Fruit fly (Drosophila melanogaster) whole organism, embryonic: ENCODE results near the gene Trs20.

Experiments
- ATbp ChIP-seq: fragments of 200-800 bp; sonication (Bioruptor generic); optimal IDR thresholded peaks from 2 replicates; lab custom pipeline; 2017; ENCODE audit warnings: missing biosample characterization, mild to moderate bottlenecking, missing genetic modification characterization, missing genetic modification reagents
- BEAF-32 ChIP-seq: fragments of 200-800 bp; sonication (Bioruptor generic); optimal IDR thresholded peaks from 3 replicates; lab custom pipeline; 2017; ENCODE audit warnings: missing biosample characterization, missing genetic modification characterization, mild to moderate bottlenecking, moderate library complexity, missing genetic modification reagents
- CG12104 ChIP-seq: fragments of 200-800 bp; sonication (Bioruptor generic); optimal IDR thresholded peaks from 3 replicates; lab custom pipeline; 2016; ENCODE audit warnings: missing biosample characterization, missing genetic modification characterization
- CG13424 ChIP-seq: fragments of 200-800 bp; sonication (Bioruptor generic); optimal IDR thresholded peaks from 2 replicates; lab custom pipeline; 2019; ENCODE audit warnings: missing biosample characterization, mild to moderate bottlenecking, missing genetic modification characterization, moderate library complexity
- CG13894 ChIP-seq: fragments of 200-800 bp; sonication (Bioruptor generic); optimal IDR thresholded peaks from 3 replicates; lab custom pipeline; 2018; ENCODE audit warnings: missing biosample characterization, mild to moderate bottlenecking, missing genetic modification characterization, moderate library complexity
- CG14667 ChIP-seq: fragments of 200-800 bp; sonication (Bioruptor generic); IDR thresholded peaks from 2 replicates; pipeline ENCODE4 v1.3.6; 2022; ENCODE audit warnings: missing biosample characterization, missing genetic modification characterization
- CG16813 ChIP-seq: fragments of 200-800 bp; sonication (Bioruptor generic); IDR thresholded peaks from 3 replicates; pipeline ENCODE4 v1.3.6; 2022; ENCODE audit warnings: missing biosample characterization, missing genetic modification characterization; ENCODE audit not compliant: partially characterized antibody
- CG18764 ChIP-seq: fragments of 200-800 bp; sonication (Bioruptor generic); optimal IDR thresholded peaks from 3 replicates; lab custom pipeline; 2016; ENCODE audit warnings: missing biosample characterization, missing genetic modification characterization
- CG30403 ChIP-seq: fragments of 200-800 bp; sonication (Bioruptor generic); optimal IDR thresholded peaks from 3 replicates; lab custom pipeline; 2016; ENCODE audit warnings: missing biosample characterization, missing genetic modification characterization
- CG3065 ChIP-seq: fragments of 200-800 bp; sonication (Bioruptor generic); optimal IDR thresholded peaks from 2 replicates; lab custom pipeline; 2016; ENCODE audit warnings: missing biosample characterization, missing genetic modification characterization
- CG32772 ChIP-seq: fragments of 200-800 bp; sonication (Bioruptor generic); IDR thresholded peaks from 2 replicates; pipeline ENCODE4 v1.3.6; 2022; ENCODE audit warnings: missing biosample characterization, missing genetic modification characterization
- CG4360 ChIP-seq: fragments of 200-800 bp; sonication (Bioruptor generic); IDR thresholded peaks from 2 replicates; pipeline ENCODE4 v1.3.6; 2022; ENCODE audit warnings: missing biosample characterization, missing genetic modification characterization
- CG4424 ChIP-seq: fragments of 200-800 bp; sonication (Bioruptor generic); optimal IDR thresholded peaks from 3 replicates; lab custom pipeline; 2016; ENCODE audit warnings: missing biosample characterization, missing genetic modification characterization
- CG4617 ChIP-seq: fragments of 200-800 bp; sonication (Bioruptor generic); optimal IDR thresholded peaks from 3 replicates; lab custom pipeline; 2016; ENCODE audit warnings: missing biosample characterization, missing genetic modification characterization, borderline replicate concordance
- CG5245 ChIP-seq: fragments of 200-800 bp; sonication (Bioruptor generic); optimal IDR thresholded peaks from 3 replicates; lab custom pipeline; 2016; ENCODE audit warnings: missing biosample characterization, missing genetic modification characterization
- CG7372 ChIP-seq: fragments of 200-800 bp; sonication (Bioruptor generic); IDR thresholded peaks from 2 replicates; pipeline ENCODE4 v1.3.6; 2022; ENCODE audit warnings: missing biosample characterization, missing genetic modification characterization
- CG8388 ChIP-seq: fragments of 200-800 bp; sonication (Bioruptor generic); optimal IDR thresholded peaks from 2 replicates; lab custom pipeline; 2019; ENCODE audit warnings: missing biosample characterization, mild to moderate bottlenecking, missing genetic modification characterization, moderate library complexity
- CG8765 ChIP-seq: fragments of 200-800 bp; sonication (Bioruptor generic); IDR thresholded peaks from 2 replicates; pipeline ENCODE4 v1.3.6; 2022; ENCODE audit warnings: missing biosample characterization, missing genetic modification characterization
- CG8944 ChIP-seq: fragments of 200-800 bp; sonication (Bioruptor generic); optimal IDR thresholded peaks from 3 replicates; lab custom pipeline; 2016; ENCODE audit warnings: missing biosample characterization, missing genetic modification characterization
- CG9876 ChIP-seq: fragments of 200-800 bp; sonication (Bioruptor generic); optimal IDR thresholded peaks from 2 replicates; lab custom pipeline; 2016; ENCODE audit warnings: missing biosample characterization, missing genetic modification characterization
- Dip2 ChIP-seq: fragments of 200-800 bp; sonication (Bioruptor generic); IDR thresholded peaks from 2 replicates; pipeline ENCODE4 v1.3.6; 2022; ENCODE audit warnings: missing biosample characterization, missing genetic modification characterization
- Doc2 ChIP-seq: fragments of 200-800 bp; sonication (Bioruptor generic); IDR thresholded peaks from 2 replicates; pipeline ENCODE4 v1.3.6; 2022; ENCODE audit warnings: missing biosample characterization, missing genetic modification characterization
- Doc3 ChIP-seq: fragments of 200-800 bp; sonication (Bioruptor generic); IDR thresholded peaks from 3 replicates; pipeline ENCODE4 v1.3.6; 2022; ENCODE audit warnings: missing biosample characterization, missing genetic modification characterization; ENCODE audit not compliant: partially characterized antibody
- E2f2 ChIP-seq: fragments of 200-800 bp; sonication (Bioruptor generic); IDR thresholded peaks from 2 replicates; pipeline ENCODE4 v1.3.6; 2022; ENCODE audit warnings: missing biosample characterization, missing genetic modification characterization
- Elba2 ChIP-seq: fragments of 200-800 bp; sonication (Bioruptor generic); optimal IDR thresholded peaks from 3 replicates; lab custom pipeline; 2016; ENCODE audit warnings: missing biosample characterization, missing genetic modification characterization
- HLH54F ChIP-seq: fragments of 200-800 bp; sonication (Bioruptor generic); optimal IDR thresholded peaks from 3 replicates; lab custom pipeline; 2016; ENCODE audit warnings: missing biosample characterization, missing genetic modification characterization
- Hr51 ChIP-seq, 2 experiments: fragments of 200-800 bp; sonication (Bioruptor generic); optimal IDR thresholded peaks; 2 replicates in 1 of 2; 3 replicates in 1 of 2; lab custom pipeline; 2016 to 2018; ENCODE audit warnings: missing biosample characterization in 2 of 2, missing genetic modification characterization in 2 of 2, mild to moderate bottlenecking in 1 of 2, moderate library complexity in 1 of 2
- NC2α ChIP-seq: fragments of 200-800 bp; sonication (Bioruptor generic); optimal IDR thresholded peaks from 2 replicates; lab custom pipeline; 2016; ENCODE audit warnings: missing biosample characterization, missing genetic modification characterization
- Nf-YA ChIP-seq: fragments of 200-800 bp; sonication (Bioruptor generic); IDR thresholded peaks from 2 replicates; pipeline ENCODE4 v1.3.6; 2022; ENCODE audit warnings: missing biosample characterization, missing genetic modification characterization
- Poxn ChIP-seq: fragments of 200-800 bp; sonication (Bioruptor generic); IDR thresholded peaks from 2 replicates; pipeline ENCODE4 v1.3.6; 2022; ENCODE audit warnings: missing biosample characterization, missing genetic modification characterization
- Sox102F ChIP-seq: fragments of 200-800 bp; sonication (Bioruptor generic); optimal IDR thresholded peaks from 2 replicates; lab custom pipeline; 2018; ENCODE audit warnings: missing biosample characterization, mild to moderate bottlenecking, missing genetic modification characterization, moderate library complexity
- ash1 ChIP-seq: fragments of 200-800 bp; sonication (Bioruptor generic); optimal IDR thresholded peaks from 2 replicates; lab custom pipeline; 2018; ENCODE audit warnings: missing biosample characterization, mild to moderate bottlenecking, missing genetic modification characterization
- caup ChIP-seq: fragments of 200-800 bp; sonication (Bioruptor generic); optimal IDR thresholded peaks from 3 replicates; lab custom pipeline; 2017; ENCODE audit warnings: missing biosample characterization, mild to moderate bottlenecking, missing genetic modification characterization, moderate library complexity; ENCODE audit not compliant: severe bottlenecking
- corto ChIP-seq: fragments of 200-800 bp; sonication (Bioruptor generic); optimal IDR thresholded peaks from 2 replicates; lab custom pipeline; 2016; ENCODE audit warnings: missing biosample characterization, mild to moderate bottlenecking, missing genetic modification characterization, moderate library complexity
- dm ChIP-seq: fragments of 200-800 bp; sonication (Bioruptor generic); optimal IDR thresholded peaks from 3 replicates; lab custom pipeline; 2016; ENCODE audit warnings: missing biosample characterization, missing genetic modification characterization
- eve ChIP-seq, 2 experiments: fragments of >200 bp; optimal IDR thresholded peaks; 2 replicates each; lab custom pipeline; 2017; ENCODE audit warnings: missing biosample characterization in 2 of 2, missing genetic modification characterization in 2 of 2
- h ChIP-seq: fragments of >200 bp; optimal IDR thresholded peaks from 2 replicates; lab custom pipeline; 2017
- her ChIP-seq: fragments of 200-800 bp; sonication (Bioruptor generic); optimal IDR thresholded peaks from 2 replicates; lab custom pipeline; 2016; ENCODE audit warnings: missing biosample characterization, missing genetic modification characterization
- hkb ChIP-seq, 2 experiments: fragments of 200-800 bp in 1 of 2; fragments of >200 bp in 1 of 2; sonication (Bioruptor generic) in 1 of 2; IDR thresholded peaks in 1 of 2; optimal IDR thresholded peaks in 1 of 2; 2 replicates each; pipeline versions ENCODE4 v1.3.6 to Lab custom; 2017 to 2022; ENCODE audit warnings: missing biosample characterization in 1 of 2, missing genetic modification characterization in 1 of 2
- knrl ChIP-seq: fragments of 200-800 bp; sonication (Bioruptor generic); IDR thresholded peaks from 3 replicates; pipeline ENCODE4 v1.3.6; 2022; ENCODE audit warnings: missing biosample characterization, missing genetic modification characterization; ENCODE audit not compliant: partially characterized antibody
- lilli ChIP-seq: fragments of 200-800 bp; sonication (Bioruptor generic); optimal IDR thresholded peaks from 3 replicates; lab custom pipeline; 2016; ENCODE audit warnings: missing biosample characterization, missing genetic modification characterization
- pnt ChIP-seq: fragments of 200-800 bp; sonication (Bioruptor generic); optimal IDR thresholded peaks from 3 replicates; lab custom pipeline; 2016; ENCODE audit warnings: missing biosample characterization, missing genetic modification characterization
- pzg ChIP-seq: fragments of 200-800 bp; sonication (Bioruptor generic); optimal IDR thresholded peaks from 3 replicates; lab custom pipeline; 2018; ENCODE audit warnings: missing biosample characterization, mild to moderate bottlenecking, missing genetic modification characterization, moderate library complexity
- run ChIP-seq: fragments of 200-800 bp; sonication (Bioruptor generic); optimal IDR thresholded peaks from 3 replicates; lab custom pipeline; 2018; ENCODE audit warnings: missing biosample characterization, mild to moderate bottlenecking, missing genetic modification characterization
- schlank ChIP-seq: fragments of 200-800 bp; sonication (Bioruptor generic); optimal IDR thresholded peaks from 2 replicates; lab custom pipeline; 2018; ENCODE audit warnings: missing biosample characterization, mild to moderate bottlenecking, missing genetic modification characterization
- sd ChIP-seq: fragments of 200-800 bp; sonication (Bioruptor generic); optimal IDR thresholded peaks from 3 replicates; lab custom pipeline; 2018; ENCODE audit warnings: missing biosample characterization, mild to moderate bottlenecking, missing genetic modification characterization, moderate library complexity
- sug ChIP-seq: fragments of 200-800 bp; optimal IDR thresholded peaks from 2 replicates; lab custom pipeline; 2019; ENCODE audit warnings: missing biosample characterization, mild to moderate bottlenecking, missing genetic modification characterization, moderate library complexity
- trem ChIP-seq: fragments of 200-800 bp; optimal IDR thresholded peaks from 3 replicates; lab custom pipeline; 2019; ENCODE audit warnings: missing biosample characterization, mild to moderate bottlenecking, missing genetic modification characterization, moderate library complexity
- vfl ChIP-seq: fragments of 200-800 bp; sonication (Bioruptor generic); optimal IDR thresholded peaks from 2 replicates; lab custom pipeline; 2016; ENCODE audit warnings: missing biosample characterization, missing genetic modification characterization

The Trs20 gene

dm6 chr3L:16131264-16132066 lies at the start of gene Trs20, which contains the start of gene elg1 (continued):
- TF ChIP-seq CG13424, result peak; percentile 73
- TF ChIP-seq h (lab: Kevin White, UChicago), result no peak
- no peak for TF ChIP-seq run (tag; lab: Kevin White, UChicago)
- TF ChIP-seq Dip2 (GFP tag; lab: Robert Waterston, UW), result no peak
- no peak for TF ChIP-seq CG8944 (GFP tag; lab: Kevin White, UChicago)
- TF ChIP-seq CG7372, result no peak
- TF ChIP-seq Poxn (GFP tag; lab: Robert Waterston, UW), result no peak
- TF ChIP-seq CG12104 (GFP tag; lab: Kevin White, UChicago), result peak; percentile 42
- no peak for TF ChIP-seq schlank (tag; lab: Kevin White, UChicago)
- TF ChIP-seq CG3065, result no peak
- no peak for TF ChIP-seq her (GFP tag; lab: Kevin White, UChicago)
- TF ChIP-seq CG8765 (GFP tag; lab: Robert Waterston, UW), result no peak
- peak; percentile 6 for TF ChIP-seq CG5245
- TF ChIP-seq sug (tag; lab: Kevin White, UChicago), result peak; percentile 58
- TF ChIP-seq CG4360 (GFP tag; lab: Robert Waterston, UW), result no peak
- TF ChIP-seq trem (tag; lab: Kevin White, UChicago), result peak; percentile 56
- peak; percentile 9 for TF ChIP-seq BEAF-32
- no peak for TF ChIP-seq knrl (GFP tag; lab: Robert Waterston, UW)
- TF ChIP-seq CG14667 (GFP tag; lab: Robert Waterston, UW), result no peak
- peak; percentile 49 for TF ChIP-seq caup (GFP tag; lab: Kevin White, UChicago)
- no peak for TF ChIP-seq CG4617 (GFP tag; lab: Kevin White, UChicago)
- TF ChIP-seq CG30403, result peak; percentile 45
- no peak for TF ChIP-seq Doc3 (GFP tag; lab: Robert Waterston, UW)
- no peak for TF ChIP-seq eve (GFP tag; optimal IDR thresholded peaks at IDR 0.05; lab: Kevin White, UChicago)
- peak; percentile 4 for TF ChIP-seq Elba2
- no peak for TF ChIP-seq dm (GFP tag; lab: Kevin White, UChicago)
- TF ChIP-seq vfl (GFP tag; lab: Kevin White, UChicago), result no peak
- peak; percentile 21 for TF ChIP-seq HLH54F
- no peak for TF ChIP-seq CG16813 (GFP tag; lab: Robert Waterston, UW)
- no peak for TF ChIP-seq Doc2 (GFP tag; lab: Robert Waterston, UW)
- TF ChIP-seq pzg (GFP tag; lab: Kevin White, UChicago), result peak; percentile 46
- peak; percentile 2 for TF ChIP-seq corto
- no peak for TF ChIP-seq Sox102F
- TF ChIP-seq CG32772 (GFP tag; lab: Robert Waterston, UW), result no peak
- TF ChIP-seq hkb (optimal IDR thresholded peaks at IDR 0.05; lab: Kevin White, UChicago), result no peak
- TF ChIP-seq hkb (GFP tag; IDR thresholded peaks at IDR 0.05; lab: Robert Waterston, UW), result 0 out of 2 replicates have a peak, but pooled peaks have one; percentile 25
- no peak for TF ChIP-seq NC2α (GFP tag; lab: Kevin White, UChicago)
- TF ChIP-seq CG4424, result peak; percentile 43
- TF ChIP-seq Hr51 (GFP tag; optimal IDR thresholded peaks at IDR 0.05; lab: Kevin White, UChicago), result no peak
- TF ChIP-seq CG13894, result peak; percentile 15
- TF ChIP-seq sd (tag; lab: Kevin White, UChicago), result peak; percentile 37
- TF ChIP-seq CG9876 (GFP tag; lab: Kevin White, UChicago), result no peak
- peak; percentile 70 for TF ChIP-seq CG8388 (GFP tag; lab: Kevin White, UChicago)
- TF ChIP-seq E2f2, result peak; percentile 79; the same call in 1 of the 2 replicates
- TF ChIP-seq CG18764 (GFP tag; lab: Kevin White, UChicago), result no peak
- no peak for TF ChIP-seq ATbp
- TF ChIP-seq pnt (GFP tag; lab: Kevin White, UChicago), result no peak
- TF ChIP-seq Nf-YA (GFP tag; lab: Robert Waterston, UW), result no peak
- no peak for TF ChIP-seq ash1 (GFP tag; lab: Kevin White, UChicago)
- peak; percentile 45 for TF ChIP-seq lilli (GFP tag; lab: Kevin White, UChicago)
